Worm (Caenorhabditis elegans): Measurements from ENCODE around the gene C56G2.4.
A peak's percentile ranks its signal among the peaks of the same experiment; 100 is the strongest.

The C56G2.4 gene

DNA sequence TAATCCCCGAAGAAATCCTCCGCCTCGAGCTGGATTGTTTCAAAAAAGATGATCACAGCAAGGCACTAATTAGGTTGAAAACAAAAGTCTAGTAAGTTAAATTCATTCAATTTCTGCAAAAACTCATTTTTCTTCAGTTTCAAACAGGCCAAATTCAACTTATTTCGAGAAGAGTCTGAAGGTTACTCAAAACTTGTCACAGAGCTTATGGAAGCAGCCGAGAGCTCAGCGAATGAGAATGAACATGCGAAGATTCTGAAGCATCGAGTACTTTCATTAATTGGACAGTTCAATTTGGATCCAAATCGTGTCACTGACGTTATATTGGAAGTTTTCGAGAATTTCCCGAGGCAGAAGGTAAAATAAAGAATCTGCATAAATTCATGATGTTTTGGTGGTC lies 37.0 kb downstream of the C56G2.4 start:
- TF ChIP-seq W03F9.2 (tag; optimal IDR thresholded peaks at IDR 0.05), result no peak
- TF ChIP-seq him-1 (tag; optimal IDR thresholded peaks at IDR 0.05), result no peak
- no peak for TF ChIP-seq dao-5 (tag; optimal IDR thresholded peaks at IDR 0.05)

ce11 chrIII:6373850-6374474 lies 42.4 kb downstream of the C56G2.4 start:
- TF ChIP-seq W03F9.2 (tag; optimal IDR thresholded peaks at IDR 0.05), result no peak
- TF ChIP-seq dao-5 (tag; optimal IDR thresholded peaks at IDR 0.05), result no peak
- no peak for TF ChIP-seq him-1 (tag; optimal IDR thresholded peaks at IDR 0.05)

- TF ChIP-seq dao-5 (tag; optimal IDR thresholded peaks at IDR 0.05), result no peak
- peak; percentile 69 for TF ChIP-seq W03F9.2 (tag; optimal IDR thresholded peaks at IDR 0.05)
- no peak for TF ChIP-seq him-1 (tag; optimal IDR thresholded peaks at IDR 0.05)
Measured at ce11 chrIII:6374947-6375415, 43.4 kb downstream of the C56G2.4 start, which contains the start of the genes rps-13 and nfx-1. Gene rps-13, minus strand, starts transcription at chrIII:6374997. Gene nfx-1, plus strand, starts transcription at chrIII:6375379.

- TF ChIP-seq W03F9.2 (tag; optimal IDR thresholded peaks at IDR 0.05) (no peak), dao-5 (tag; optimal IDR thresholded peaks at IDR 0.05) (no peak), him-1 (tag; optimal IDR thresholded peaks at IDR 0.05) (no peak)
Measured at ce11 chrIII:6379129-6379528, 47.6 kb downstream of the C56G2.4 start, which contains the start of gene C16A3.6. Gene C16A3.6, plus strand, starts transcription at chrIII:6379212.

- no peak for TF ChIP-seq dao-5 (tag; optimal IDR thresholded peaks at IDR 0.05)
- TF ChIP-seq him-1 (tag; optimal IDR thresholded peaks at IDR 0.05), result no peak
- no peak for TF ChIP-seq W03F9.2 (tag; optimal IDR thresholded peaks at IDR 0.05)
Measured at ce11 chrIII:6380472-6380871, 48.9 kb downstream of the C56G2.4 start, which contains the start of gene C16A3.5. Gene C16A3.5, plus strand, starts transcription at chrIII:6380772.

- TF ChIP-seq W03F9.2 (tag; optimal IDR thresholded peaks at IDR 0.05), result no peak
- no peak for TF ChIP-seq dao-5 (tag; optimal IDR thresholded peaks at IDR 0.05)
- no peak for TF ChIP-seq him-1 (tag; optimal IDR thresholded peaks at IDR 0.05)
Measured at ce11 chrIII:6381584-6382391, 50.3 kb downstream of the C56G2.4 start, which contains the start of gene znf-622. Gene znf-622, plus strand, starts transcription at chrIII:6381634.

ce11 chrIII:6382987-6383602 lies 51.6 kb downstream of the C56G2.4 start, which contains the start of gene let-716:
Gene let-716, plus strand, starts transcription at chrIII:6383552.
- TF ChIP-seq dao-5 (tag; optimal IDR thresholded peaks at IDR 0.05), result no peak
- no peak for TF ChIP-seq him-1 (tag; optimal IDR thresholded peaks at IDR 0.05)
- no peak for TF ChIP-seq W03F9.2 (tag; optimal IDR thresholded peaks at IDR 0.05)
